Fruit fly (Drosophila melanogaster) whole organism, embryonic: ENCODE data around the gene PolE2.

ENCODE experiments used
- Ada2b ChIP-seq: fragments of 200-800 bp; sonication (Bioruptor generic); IDR thresholded peaks from 2 replicates; pipeline ENCODE4 v1.3.6; 2022; ENCODE audit warnings: missing biosample characterization, missing genetic modification characterization
- Asciz ChIP-seq: fragments of 200-800 bp; sonication (Bioruptor generic); optimal IDR thresholded peaks from 2 replicates; lab custom pipeline; 2017; ENCODE audit warnings: missing biosample characterization, mild to moderate bottlenecking, missing genetic modification characterization, missing genetic modification reagents
- B-H1 ChIP-seq: fragments of 200-800 bp; sonication (Bioruptor generic); IDR thresholded peaks from 3 replicates; pipeline ENCODE4 v1.3.6; 2022; ENCODE audit warnings: missing biosample characterization, missing genetic modification characterization
- Bgb ChIP-seq: fragments of 200-800 bp; sonication (Bioruptor generic); IDR thresholded peaks from 2 replicates; pipeline ENCODE4 v1.3.6; 2022; ENCODE audit warnings: missing biosample characterization, missing genetic modification characterization; ENCODE audit not compliant: partially characterized antibody
- CG10147 ChIP-seq: fragments of 200-800 bp; sonication (Bioruptor generic); optimal IDR thresholded peaks from 2 replicates; lab custom pipeline; 2019; ENCODE audit warnings: missing biosample characterization, mild to moderate bottlenecking, missing genetic modification characterization, moderate library complexity
- CG10431 ChIP-seq: fragments of 200-800 bp; sonication (Bioruptor generic); optimal IDR thresholded peaks from 3 replicates; lab custom pipeline; 2018; ENCODE audit warnings: missing biosample characterization, mild to moderate bottlenecking, missing genetic modification characterization
- CG11723 ChIP-seq: fragments of 200-800 bp; sonication (Bioruptor generic); optimal IDR thresholded peaks from 2 replicates; lab custom pipeline; 2017; ENCODE audit warnings: missing biosample characterization, mild to moderate bottlenecking, missing genetic modification characterization
- CG13775 ChIP-seq: fragments of 200-800 bp; sonication (Bioruptor generic); optimal IDR thresholded peaks from 3 replicates; lab custom pipeline; 2017; ENCODE audit warnings: missing biosample characterization, mild to moderate bottlenecking, missing genetic modification characterization
- CG14667 ChIP-seq: fragments of 200-800 bp; sonication (Bioruptor generic); IDR thresholded peaks from 2 replicates; pipeline ENCODE4 v1.3.6; 2022; ENCODE audit warnings: missing biosample characterization, missing genetic modification characterization
- CG15514 ChIP-seq: fragments of 200-800 bp; sonication (Bioruptor generic); optimal IDR thresholded peaks from 3 replicates; lab custom pipeline; 2017; ENCODE audit warnings: missing biosample characterization, missing genetic modification characterization, mild to moderate bottlenecking, moderate library complexity, missing genetic modification reagents
- CG1602 ChIP-seq: fragments of 200-800 bp; sonication (Bioruptor generic); optimal IDR thresholded peaks from 3 replicates; lab custom pipeline; 2016; ENCODE audit warnings: missing biosample characterization, missing genetic modification characterization
- CG17612 ChIP-seq: fragments of 200-800 bp; sonication (Bioruptor generic); IDR thresholded peaks from 2 replicates; pipeline ENCODE4 v1.3.6; 2022; ENCODE audit warnings: missing biosample characterization, missing genetic modification characterization
- CG3163 ChIP-seq: fragments of 200-800 bp; sonication (Bioruptor generic); optimal IDR thresholded peaks from 3 replicates; lab custom pipeline; 2016; ENCODE audit warnings: missing biosample characterization, missing genetic modification characterization
- CG33557 ChIP-seq: fragments of 200-800 bp; sonication (Bioruptor generic); optimal IDR thresholded peaks from 2 replicates; lab custom pipeline; 2019; ENCODE audit warnings: missing biosample characterization, mild to moderate bottlenecking, missing genetic modification characterization, moderate library complexity
- CG34422 ChIP-seq: fragments of 200-800 bp; sonication (Bioruptor generic); IDR thresholded peaks from 3 replicates; pipeline ENCODE4 v1.3.6; 2022; ENCODE audit warnings: missing biosample characterization, missing genetic modification characterization
- CG42726 ChIP-seq: fragments of 200-800 bp; sonication (Bioruptor generic); IDR thresholded peaks from 2 replicates; pipeline ENCODE4 v1.3.6; 2022; ENCODE audit warnings: missing biosample characterization, missing genetic modification characterization; ENCODE audit not compliant: partially characterized antibody
- CG7745 ChIP-seq: fragments of 200-800 bp; sonication (Bioruptor generic); optimal IDR thresholded peaks from 2 replicates; lab custom pipeline; 2018; ENCODE audit warnings: missing biosample characterization, mild to moderate bottlenecking, missing genetic modification characterization, moderate library complexity
- CG7786 ChIP-seq: fragments of 200-800 bp; sonication (Bioruptor generic); optimal IDR thresholded peaks from 2 replicates; lab custom pipeline; 2016; ENCODE audit warnings: missing biosample characterization, missing genetic modification characterization
- CG9215 ChIP-seq: fragments of 200-800 bp; sonication (Bioruptor generic); IDR thresholded peaks from 2 replicates; pipeline ENCODE4 v1.3.6; 2022; ENCODE audit warnings: missing biosample characterization, missing genetic modification characterization
- CG9932 ChIP-seq: fragments of 200-800 bp; sonication (Bioruptor generic); IDR thresholded peaks from 2 replicates; pipeline ENCODE4 v1.3.6; 2022; ENCODE audit warnings: missing biosample characterization, missing genetic modification characterization
- CkIIα-i1 ChIP-seq: fragments of 200-800 bp; sonication (Bioruptor generic); IDR thresholded peaks from 2 replicates; pipeline ENCODE4 v1.3.6; 2022; ENCODE audit warnings: missing biosample characterization, missing genetic modification characterization
- Dek ChIP-seq: fragments of 200-800 bp; sonication (Bioruptor generic); optimal IDR thresholded peaks from 3 replicates; lab custom pipeline; 2019; ENCODE audit warnings: missing biosample characterization, mild to moderate bottlenecking, missing genetic modification characterization, moderate library complexity
- Doc2 ChIP-seq: fragments of 200-800 bp; sonication (Bioruptor generic); IDR thresholded peaks from 2 replicates; pipeline ENCODE4 v1.3.6; 2022; ENCODE audit warnings: missing biosample characterization, missing genetic modification characterization
- Doc3 ChIP-seq: fragments of 200-800 bp; sonication (Bioruptor generic); IDR thresholded peaks from 3 replicates; pipeline ENCODE4 v1.3.6; 2022; ENCODE audit warnings: missing biosample characterization, missing genetic modification characterization; ENCODE audit not compliant: partially characterized antibody
- Drgx ChIP-seq: fragments of 200-800 bp; sonication (Bioruptor generic); IDR thresholded peaks from 2 replicates; pipeline ENCODE4 v1.3.6; 2022; ENCODE audit warnings: missing biosample characterization, missing genetic modification characterization
- E2f1 ChIP-seq: fragments of 200-800 bp; sonication (Bioruptor generic); IDR thresholded peaks from 2 replicates; pipeline ENCODE4 v1.3.6; 2022; ENCODE audit warnings: missing biosample characterization, missing genetic modification characterization
- Ets97D ChIP-seq: fragments of 200-800 bp; sonication (Bioruptor generic); optimal IDR thresholded peaks from 3 replicates; lab custom pipeline; 2016; ENCODE audit warnings: missing biosample characterization, missing genetic modification characterization
- HmgZ ChIP-seq: fragments of 200-800 bp; sonication (Bioruptor generic); optimal IDR thresholded peaks from 2 replicates; lab custom pipeline; 2018; ENCODE audit warnings: missing biosample characterization, mild to moderate bottlenecking, missing genetic modification characterization
- Lhr ChIP-seq: fragments of 200-800 bp; sonication (Bioruptor generic); optimal IDR thresholded peaks from 3 replicates; lab custom pipeline; 2017; ENCODE audit warnings: mild to moderate bottlenecking, missing biosample characterization, missing genetic modification reagents, missing genetic modification characterization
- MTF-1 ChIP-seq: fragments of 200-800 bp; sonication (Bioruptor generic); optimal IDR thresholded peaks from 2 replicates; lab custom pipeline; 2018; ENCODE audit warnings: missing biosample characterization, mild to moderate bottlenecking, missing genetic modification characterization, borderline replicate concordance
- al ChIP-seq: fragments of 200-800 bp; sonication (Bioruptor generic); IDR thresholded peaks from 2 replicates; pipeline ENCODE4 v1.3.6; 2022; ENCODE audit warnings: missing biosample characterization, missing genetic modification characterization
- ase ChIP-seq: fragments of 200-800 bp; sonication (Bioruptor generic); IDR thresholded peaks from 3 replicates; pipeline ENCODE4 v1.3.6; 2022; ENCODE audit warnings: missing biosample characterization, missing genetic modification characterization
- chif ChIP-seq, 2 experiments: fragments of 200-800 bp; sonication (Bioruptor generic); optimal IDR thresholded peaks; 3 replicates each; lab custom pipeline; 2016; ENCODE audit warnings: missing biosample characterization in 2 of 2, missing genetic modification characterization in 2 of 2
- crp ChIP-seq, 2 experiments: fragments of 200-800 bp; sonication (Bioruptor generic); optimal IDR thresholded peaks; 2 replicates in 1 of 2; 3 replicates in 1 of 2; lab custom pipeline; 2017; ENCODE audit warnings: missing biosample characterization in 2 of 2, missing genetic modification characterization in 2 of 2, mild to moderate bottlenecking in 1 of 2, moderate library complexity in 1 of 2
- ewg ChIP-seq: fragments of 200-800 bp; sonication (Bioruptor generic); optimal IDR thresholded peaks from 3 replicates; lab custom pipeline; 2017; ENCODE audit warnings: mild to moderate bottlenecking, missing biosample characterization, missing genetic modification reagents, missing genetic modification characterization
- gce ChIP-seq: fragments of 200-800 bp; sonication (Bioruptor generic); IDR thresholded peaks from 3 replicates; pipeline ENCODE4 v1.3.6; 2022; ENCODE audit warnings: missing biosample characterization, missing genetic modification characterization
- jumu ChIP-seq: fragments of 200-800 bp; sonication (Bioruptor generic); optimal IDR thresholded peaks from 3 replicates; lab custom pipeline; 2016; ENCODE audit warnings: missing biosample characterization, missing genetic modification characterization
- lov ChIP-seq, 2 experiments: fragments of 200-800 bp in 1 of 2; fragments of >200 bp in 1 of 2; sonication (Bioruptor generic) in 1 of 2; IDR thresholded peaks in 1 of 2; optimal IDR thresholded peaks in 1 of 2; 2 replicates in 1 of 2; 3 replicates in 1 of 2; pipeline versions ENCODE4 v1.3.6 to Lab custom; 2017 to 2022; ENCODE audit warnings: missing biosample characterization in 1 of 2, missing genetic modification characterization in 1 of 2
- mld ChIP-seq: fragments of 200-800 bp; sonication (Bioruptor generic); IDR thresholded peaks from 3 replicates; pipeline ENCODE4 v1.3.6; 2022; ENCODE audit warnings: missing biosample characterization, missing genetic modification characterization; ENCODE audit not compliant: partially characterized antibody
- nerfin-2 ChIP-seq: fragments of 200-800 bp; sonication (Bioruptor generic); IDR thresholded peaks from 2 replicates; pipeline ENCODE4 v1.3.6; 2022; ENCODE audit warnings: missing biosample characterization, missing genetic modification characterization; ENCODE audit not compliant: partially characterized antibody
- nom ChIP-seq: fragments of 200-800 bp; sonication (Bioruptor generic); optimal IDR thresholded peaks from 2 replicates; lab custom pipeline; 2017; ENCODE audit warnings: missing biosample characterization, missing genetic modification characterization, mild to moderate bottlenecking, moderate library complexity, missing genetic modification reagents
- phol ChIP-seq: fragments of 200-800 bp; sonication (Bioruptor generic); optimal IDR thresholded peaks from 3 replicates; lab custom pipeline; 2018; ENCODE audit warnings: missing biosample characterization, mild to moderate bottlenecking, missing genetic modification characterization, moderate library complexity
- ranshi ChIP-seq: fragments of 200-800 bp; sonication (Bioruptor generic); IDR thresholded peaks from 2 replicates; pipeline ENCODE4 v1.3.6; 2022; ENCODE audit warnings: missing biosample characterization, missing genetic modification characterization
- sens ChIP-seq: fragments of 200-800 bp; sonication (Bioruptor generic); peaks from one replicate; lab custom pipeline; 2016; ENCODE audit warnings: missing biosample characterization, missing genetic modification characterization
- seq ChIP-seq: fragments of 200-800 bp; sonication (Bioruptor generic); IDR thresholded peaks from 2 replicates; pipeline ENCODE4 v1.3.6; 2022; ENCODE audit warnings: missing biosample characterization, missing genetic modification characterization
- sisA ChIP-seq: fragments of 200-800 bp; sonication (Bioruptor generic); IDR thresholded peaks from 2 replicates; pipeline ENCODE4 v1.3.6; 2022; ENCODE audit warnings: missing biosample characterization, missing genetic modification characterization
- slp2 ChIP-seq: fragments of 200-800 bp; sonication (Bioruptor generic); optimal IDR thresholded peaks from 2 replicates; lab custom pipeline; 2016; ENCODE audit warnings: missing biosample characterization, missing genetic modification characterization
- sr ChIP-seq: fragments of 200-800 bp; sonication (Bioruptor generic); IDR thresholded peaks from 3 replicates; pipeline ENCODE4 v1.3.6; 2022; ENCODE audit warnings: missing biosample characterization, missing genetic modification characterization
- unc-4 ChIP-seq: fragments of 200-800 bp; sonication (Bioruptor generic); IDR thresholded peaks from 2 replicates; pipeline ENCODE4 v1.3.6; 2022; ENCODE audit warnings: missing biosample characterization, missing genetic modification characterization; ENCODE audit not compliant: partially characterized antibody

Gene PolE2

dm6 chr3L:5902189-5902765 lies 5.0 kb upstream of the PolE2 start, which contains the start of gene QC (continued):
- TF ChIP-seq CG13775 (GFP tag; lab: Kevin White, UChicago) (no peak), CG15514 (GFP tag; lab: Kevin White, UChicago) (no peak), Drgx (GFP tag; lab: Robert Waterston, UW) (peak; percentile 29; the same call in 1 of the 2 replicates), CG34422 (GFP tag; lab: Robert Waterston, UW) (peak; percentile 13; the same call in 1 of the 3 replicates), chif (GFP tag; optimal IDR thresholded peaks at IDR 0.05; lab: Kevin White, UChicago) (no peak), CG33557 (no peak), Doc2 (no peak), unc-4 (GFP tag; lab: Robert Waterston, UW) (0 out of 2 replicates have a peak, but pooled peaks have one; percentile 17), HmgZ (tag; lab: Kevin White, UChicago) (no peak), CG1602 (GFP tag; lab: Kevin White, UChicago) (no peak), nerfin-2 (GFP tag; lab: Robert Waterston, UW) (no peak), Doc3 (GFP tag; lab: Robert Waterston, UW) (no peak), al (GFP tag; lab: Robert Waterston, UW) (no peak), sens (GFP tag; lab: Kevin White, UChicago) (no peak), CG9932 (no peak), phol (no peak), sisA (GFP tag; lab: Robert Waterston, UW) (no peak), CG42726 (GFP tag; lab: Robert Waterston, UW) (0 out of 2 replicates have a peak, but pooled peaks have one; percentile 9), ranshi (GFP tag; lab: Robert Waterston, UW) (no peak), Dek (tag; lab: Kevin White, UChicago) (no peak), CG9215 (GFP tag; lab: Robert Waterston, UW) (no peak), CG7786 (no peak), CG14667 (GFP tag; lab: Robert Waterston, UW) (no peak), Ada2b (GFP tag; lab: Robert Waterston, UW) (no peak), lov (optimal IDR thresholded peaks at IDR 0.05; lab: Kevin White, UChicago) (no peak), lov (GFP tag; IDR thresholded peaks at IDR 0.05; lab: Robert Waterston, UW) (no peak), Ets97D (no peak), CG11723 (no peak), CG7745 (no peak), CkIIα-i1 (no peak), E2f1 (GFP tag; lab: Robert Waterston, UW) (no peak), B-H1 (GFP tag; lab: Robert Waterston, UW) (no peak; the same call in 2 of the 3 replicates), ase (GFP tag; lab: Robert Waterston, UW) (0 out of 3 replicates have a peak, but pooled peaks have one; percentile 20), MTF-1 (no peak), nom (GFP tag; lab: Kevin White, UChicago) (no peak), Lhr (GFP tag; lab: Kevin White, UChicago) (no peak), ewg (no peak), seq (no peak), jumu (no peak), mld (GFP tag; lab: Robert Waterston, UW) (no peak), CG3163 (GFP tag; lab: Kevin White, UChicago) (peak; percentile 92), crp (GFP tag; optimal IDR thresholded peaks at IDR 0.05; lab: Kevin White, UChicago) (no peak), Bgb (GFP tag; lab: Robert Waterston, UW) (peak; percentile 15; the same call in 1 of the 2 replicates), slp2 (GFP tag; lab: Kevin White, UChicago) (no peak), CG10431 (GFP tag; lab: Kevin White, UChicago) (no peak), sr (GFP tag; lab: Robert Waterston, UW) (0 out of 3 replicates have a peak, but pooled peaks have one; percentile 5), gce (GFP tag; lab: Robert Waterston, UW) (no peak), CG10147 (GFP tag; lab: Kevin White, UChicago) (no peak), Asciz (GFP tag; lab: Kevin White, UChicago) (no peak), CG17612 (GFP tag; lab: Robert Waterston, UW) (no peak)
